Fruit fly (Drosophila melanogaster): ENCODE results near the gene eIF2beta.

The eIF2beta gene

dm6 chr3L:12482917-12483316, 43.6 kb downstream of the eIF2beta start (continued):
- TF ChIP-seq CG12659 (GFP tag; optimal IDR thresholded peaks at IDR 0.05) (peak; percentile 86), eyg (GFP tag; optimal IDR thresholded peaks at IDR 0.05) (peak; percentile 17), CG8765 (GFP tag; IDR thresholded peaks at IDR 0.05) (0 out of 2 replicates have a peak, but pooled peaks have one; percentile 27), ind (GFP tag; optimal IDR thresholded peaks at IDR 0.05) (peak; percentile 72), nerfin-2 (GFP tag; IDR thresholded peaks at IDR 0.05; ENCODE audit: partially characterized antibody) (no peak), dmrt99B (tag; optimal IDR thresholded peaks at IDR 0.05) (peak; percentile 92), CG1024 (GFP tag; IDR thresholded peaks at IDR 0.05) (no peak), crol (GFP tag; IDR thresholded peaks at IDR 0.05) (no peak), ewg (GFP tag; optimal IDR thresholded peaks at IDR 0.05) (peak; percentile 64), zfh2 (GFP tag; optimal IDR thresholded peaks at IDR 0.05) (no peak), CG17385 (GFP tag; optimal IDR thresholded peaks at IDR 0.05) (peak; percentile 77), CG17829 (tag; optimal IDR thresholded peaks at IDR 0.05) (peak; percentile 80), twi (tag; optimal IDR thresholded peaks at IDR 0.05) (peak; percentile 25), GATAe (GFP tag; conservative IDR thresholded peaks at IDR 0.05) (0 out of 2 replicates have a peak, but pooled peaks have one; percentile 9), esg (GFP tag; conservative IDR thresholded peaks at IDR 0.05) (peak; percentile 45; the same call in 1 of the 2 replicates), phol (tag; optimal IDR thresholded peaks at IDR 0.05) (peak; percentile 86), Ssrp (tag; optimal IDR thresholded peaks at IDR 0.05) (peak; percentile 75), Trl (optimal IDR thresholded peaks at IDR 0.05) (no peak), Trl (GFP tag; optimal IDR thresholded peaks at IDR 0.05) (peak; percentile 19), CG10267 (tag; optimal IDR thresholded peaks at IDR 0.05) (peak; percentile 14), psq (GFP tag; optimal IDR thresholded peaks at IDR 0.05) (peak; percentile 3), CG4854 (GFP tag; optimal IDR thresholded peaks at IDR 0.05) (peak; percentile 56), Ada2b (GFP tag; IDR thresholded peaks at IDR 0.05) (peak; percentile 68), CG7839 (tag; optimal IDR thresholded peaks at IDR 0.05) (peak; percentile 84), lmd (GFP tag; IDR thresholded peaks at IDR 0.05) (peak; percentile 70), Opbp (GFP tag; IDR thresholded peaks at IDR 0.05; ENCODE audit: partially characterized antibody) (no peak), CG6175 (GFP tag; IDR thresholded peaks at IDR 0.05) (0 out of 3 replicates have a peak, but pooled peaks have one; percentile 16), dysf (GFP tag; IDR thresholded peaks at IDR 0.05) (peak; percentile 78), sd (tag; optimal IDR thresholded peaks at IDR 0.05) (no peak), CG34422 (GFP tag; IDR thresholded peaks at IDR 0.05) (peak; percentile 64; the same call in 2 of the 3 replicates), trem (tag; optimal IDR thresholded peaks at IDR 0.05) (peak; percentile 50), CG3995 (GFP tag; optimal IDR thresholded peaks at IDR 0.05) (no peak), CG13624 (GFP tag; optimal IDR thresholded peaks at IDR 0.05) (peak; percentile 23), Lpt (GFP tag; optimal IDR thresholded peaks at IDR 0.05) (no peak), Dip3 (GFP tag; optimal IDR thresholded peaks at IDR 0.05) (peak; percentile 14), jigr1 (GFP tag; IDR thresholded peaks at IDR 0.05) (0 out of 3 replicates have a peak, but pooled peaks have one; percentile 15), CG3065 (GFP tag; optimal IDR thresholded peaks at IDR 0.05) (peak; percentile 24), hth (optimal IDR thresholded peaks at IDR 0.05) (no peak), tgo (GFP tag; IDR thresholded peaks at IDR 0.05) (peak; percentile 80), Atf6 (GFP tag; IDR thresholded peaks at IDR 0.05) (peak; percentile 58; the same call in 1 of the 2 replicates), ara (GFP tag; IDR thresholded peaks at IDR 0.05) (peak; percentile 41; the same call in 1 of the 2 replicates)

- TF ChIP-seq CG7987 (GFP tag; optimal IDR thresholded peaks at IDR 0.05), result peak; percentile 35
- no peak for TF ChIP-seq lmd (GFP tag; IDR thresholded peaks at IDR 0.05)
- peak; percentile 70 for TF ChIP-seq zfh1 (GFP tag; IDR thresholded peaks at IDR 0.05)
- TF ChIP-seq dysf (GFP tag; IDR thresholded peaks at IDR 0.05), result 0 out of 3 replicates have a peak, but pooled peaks have one; percentile 21
- peak; percentile 18 for TF ChIP-seq NfI (GFP tag; optimal IDR thresholded peaks at IDR 0.05)
- TF ChIP-seq CG14050 (GFP tag; IDR thresholded peaks at IDR 0.05), result 0 out of 3 replicates have a peak, but pooled peaks have one; percentile 32
- 0 out of 2 replicates have a peak, but pooled peaks have one; percentile 26 for TF ChIP-seq CG8765 (GFP tag; IDR thresholded peaks at IDR 0.05)
- TF ChIP-seq NC2β (GFP tag; optimal IDR thresholded peaks at IDR 0.05), result no peak
- no peak for TF ChIP-seq cato (GFP tag; optimal IDR thresholded peaks at IDR 0.05; ENCODE audit: borderline replicate concordance)
- 0 out of 2 replicates have a peak, but pooled peaks have one; percentile 45 for TF ChIP-seq sob (GFP tag; IDR thresholded peaks at IDR 0.05)
- no peak for TF ChIP-seq scrt (GFP tag; optimal IDR thresholded peaks at IDR 0.05)
- TF ChIP-seq Med (GFP tag), result peak; percentile 87
- peak; percentile 14 for TF ChIP-seq CG15696 (tag; optimal IDR thresholded peaks at IDR 0.05)
- 0 out of 3 replicates have a peak, but pooled peaks have one; percentile 49 for TF ChIP-seq CG2199 (GFP tag; IDR thresholded peaks at IDR 0.05)
- TF ChIP-seq ara (GFP tag; IDR thresholded peaks at IDR 0.05), result 0 out of 2 replicates have a peak, but pooled peaks have one; percentile 17
Measured at dm6 chr3L:12482246-12482645, 44.3 kb downstream of the eIF2beta start, which contains the start of gene CG33725. Gene CG33725 (plus strand): TSS chr3L:12482609.
